Fruit fly (Drosophila melanogaster): ENCODE results near the gene CG42512.

dm6 chrX:16624519-16624918 is 26.7 kb upstream of the CG42512 start:
- no peak for TF ChIP-seq Clk (GFP tag; optimal IDR thresholded peaks at IDR 0.05)
- no peak for TF ChIP-seq cnc (optimal IDR thresholded peaks at IDR 0.05)
- TF ChIP-seq cic (GFP tag; optimal IDR thresholded peaks at IDR 0.05) = no peak
- TF ChIP-seq CG14711 (tag; optimal IDR thresholded peaks at IDR 0.05) = no peak
- TF ChIP-seq Hr96 (GFP tag; optimal IDR thresholded peaks at IDR 0.05) = no peak
- TF ChIP-seq CG1620 (GFP tag; optimal IDR thresholded peaks at IDR 0.05) = no peak
- no peak for TF ChIP-seq Crg-1 (GFP tag; optimal IDR thresholded peaks at IDR 0.05)
- TF ChIP-seq pad (GFP tag; optimal IDR thresholded peaks at IDR 0.05) = no peak
- TF ChIP-seq bab1 (GFP tag; optimal IDR thresholded peaks at IDR 0.05) = no peak
- no peak for TF ChIP-seq toe (GFP tag; optimal IDR thresholded peaks at IDR 0.05)
- TF ChIP-seq CG12768 (GFP tag; optimal IDR thresholded peaks at IDR 0.05) = no peak
- TF ChIP-seq CG5204 (GFP tag; optimal IDR thresholded peaks at IDR 0.05) = no peak
- TF ChIP-seq CG7101 (tag; optimal IDR thresholded peaks at IDR 0.05) = no peak

Measured in whole organism, adult.